Worm (Caenorhabditis elegans): Measurements from ENCODE around the gene R01E6.5.
A peak's percentile ranks its signal among the peaks of the same experiment; 100 is the strongest.

R01E6.5 gene

ce11 chrX:13518861-13519713, 17.8 kb upstream of the R01E6.5 start, which contains the start of the genes cdk-4 and F18H3.1 (continued):
- no peak for TF ChIP-seq ceh-63 (GFP tag; optimal IDR thresholded peaks at IDR 0.05)
- TF ChIP-seq nhr-76 (tag; optimal IDR thresholded peaks at IDR 0.05), result no peak
- TF ChIP-seq mef-2 (tag; optimal IDR thresholded peaks at IDR 0.05), result no peak
- no peak for TF ChIP-seq nhr-237 (tag; optimal IDR thresholded peaks at IDR 0.05)
- TF ChIP-seq ceh-90 (tag; optimal IDR thresholded peaks at IDR 0.05), result no peak
- no peak for TF ChIP-seq alr-1 (tag; optimal IDR thresholded peaks at IDR 0.05; ENCODE audit: borderline replicate concordance)
- TF ChIP-seq grh-1 (GFP tag; IDR thresholded peaks at IDR 0.05), result peak; percentile 39; the same call in 1 of the 2 replicates
- peak; percentile 36 for TF ChIP-seq tbx-2 (tag; optimal IDR thresholded peaks at IDR 0.05)
- TF ChIP-seq elt-3 (tag; optimal IDR thresholded peaks at IDR 0.05), result no peak
- TF ChIP-seq rnt-1 (tag; optimal IDR thresholded peaks at IDR 0.05), result peak; percentile 30
- peak in 1 of 2 experiments; percentile 61 for TF ChIP-seq lsy-2 (tag; optimal IDR thresholded peaks at IDR 0.05)

ce11 chrX:13525094-13525493, 11.8 kb upstream of the R01E6.5 start:
- TF ChIP-seq ztf-11 (tag; optimal IDR thresholded peaks at IDR 0.05) (no peak), ceh-90 (tag; optimal IDR thresholded peaks at IDR 0.05) (no peak), C16A3.4 (tag; optimal IDR thresholded peaks at IDR 0.05) (no peak), sox-4 (tag; optimal IDR thresholded peaks at IDR 0.05) (no peak), nhr-77 (tag; optimal IDR thresholded peaks at IDR 0.05) (no peak), C04F5.9 (tag; optimal IDR thresholded peaks at IDR 0.05) (no peak), efl-1 (optimal IDR thresholded peaks at IDR 0.05) (no peak), efl-1 (GFP tag; optimal IDR thresholded peaks at IDR 0.05 in 1 of 2) (no peak), zip-4 (GFP tag; optimal IDR thresholded peaks at IDR 0.05) (no peak), hlh-17 (GFP tag; optimal IDR thresholded peaks at IDR 0.05; ENCODE audit: borderline replicate concordance) (no peak), mab-9 (GFP tag; IDR thresholded peaks at IDR 0.05) (no peak), nhr-11 (tag; optimal IDR thresholded peaks at IDR 0.05) (no peak), rnt-1 (tag; optimal IDR thresholded peaks at IDR 0.05) (no peak), elt-2 (tag; optimal IDR thresholded peaks at IDR 0.05) (no peak), snpc-4 (tag; optimal IDR thresholded peaks at IDR 0.05) (no peak), Y116A8C.19 (tag; optimal IDR thresholded peaks at IDR 0.05; ENCODE audit: borderline replicate concordance) (no peak), nhr-20 (tag; optimal IDR thresholded peaks at IDR 0.05) (no peak), snu-23 (GFP tag; optimal IDR thresholded peaks at IDR 0.05) (no peak), nhr-47 (tag; optimal IDR thresholded peaks at IDR 0.05) (no peak), F16B12.6 (tag; optimal IDR thresholded peaks at IDR 0.05) (no peak)

- TF ChIP-seq ces-1 (GFP tag; optimal IDR thresholded peaks at IDR 0.05), result no peak
- TF ChIP-seq efl-3 (GFP tag; optimal IDR thresholded peaks at IDR 0.05), result no peak
- TF ChIP-seq unc-30 (tag; optimal IDR thresholded peaks at IDR 0.05), result no peak
- TF ChIP-seq ceh-63 (GFP tag; optimal IDR thresholded peaks at IDR 0.05), result no peak
- no peak for TF ChIP-seq nhr-90 (tag; optimal IDR thresholded peaks at IDR 0.05; ENCODE audit: poor library complexity)
- no peak for TF ChIP-seq alr-1 (tag; optimal IDR thresholded peaks at IDR 0.05; ENCODE audit: borderline replicate concordance)
- peak in 1 of 6 experiments; percentile 54 for TF ChIP-seq elt-3 (tag; optimal IDR thresholded peaks at IDR 0.05)
- TF ChIP-seq aly-2 (tag; optimal IDR thresholded peaks at IDR 0.05), result no peak
- TF ChIP-seq tlp-1 (tag; optimal IDR thresholded peaks at IDR 0.05), result no peak
- TF ChIP-seq C34B4.2 (tag; optimal IDR thresholded peaks at IDR 0.05), result no peak
- TF ChIP-seq ceh-8 (GFP tag; optimal IDR thresholded peaks at IDR 0.05), result no peak
- TF ChIP-seq nhr-28 (tag; optimal IDR thresholded peaks at IDR 0.05), result no peak
- no peak for TF ChIP-seq zag-1 (tag; optimal IDR thresholded peaks at IDR 0.05)
- no peak for TF ChIP-seq elt-2 (tag; optimal IDR thresholded peaks at IDR 0.05)
- no peak for TF ChIP-seq sox-4 (tag; optimal IDR thresholded peaks at IDR 0.05)
- no peak for TF ChIP-seq hlh-17 (GFP tag; optimal IDR thresholded peaks at IDR 0.05; ENCODE audit: borderline replicate concordance)
- no peak for TF ChIP-seq nhr-237 (tag; optimal IDR thresholded peaks at IDR 0.05)
- no peak for TF ChIP-seq grh-1 (GFP tag; IDR thresholded peaks at IDR 0.05)
- no peak for TF ChIP-seq xbp-1 (tag; optimal IDR thresholded peaks at IDR 0.05)
- peak; percentile 23 for TF ChIP-seq nhr-20 (tag; optimal IDR thresholded peaks at IDR 0.05)
- peak; percentile 27 for TF ChIP-seq nhr-71 (tag; optimal IDR thresholded peaks at IDR 0.05)
- no peak for TF ChIP-seq ceh-88 (GFP tag; IDR thresholded peaks at IDR 0.05)
- no peak for TF ChIP-seq lin-13 (GFP tag; optimal IDR thresholded peaks at IDR 0.05)
- peak; percentile 57 for TF ChIP-seq lin-14 (GFP tag; optimal IDR thresholded peaks at IDR 0.05)
- TF ChIP-seq nhr-85 (tag), result peak; percentile 62
- no peak for TF ChIP-seq nhr-76 (tag; optimal IDR thresholded peaks at IDR 0.05)
These were observed 10.3 kb upstream of the R01E6.5 start for ce11 chrX:13526219-13527218.

Data from whole organism, L1 larva.